Fruit fly (Drosophila melanogaster): ENCODE results near the gene Mi-2.

- TF ChIP-seq Bdp1 (GFP tag; optimal IDR thresholded peaks at IDR 0.05) = no peak
- no peak for TF ChIP-seq trh (GFP tag; optimal IDR thresholded peaks at IDR 0.05)
- no peak for TF ChIP-seq CG18599 (GFP tag; optimal IDR thresholded peaks at IDR 0.05)
- TF ChIP-seq CG12155 (GFP tag; optimal IDR thresholded peaks at IDR 0.05) = no peak
- no peak for TF ChIP-seq Hr39 (optimal IDR thresholded peaks at IDR 0.05)
These were observed 571 bp downstream of the Mi-2 start for dm6 chr3L:19909234-19910053.

All from whole organism, embryonic.